Worm (Caenorhabditis elegans) whole organism, L2 larva: ENCODE results near the gene jmjd-1.2.

Source experiments
- ZK546.5 ChIP-seq: sonication (generic microtip); optimal IDR thresholded peaks from 2 replicates; lab custom pipeline; 2017; ENCODE audit warnings: missing biosample characterization, missing genetic modification characterization
- ceh-16 ChIP-seq: fragments of 150-350 bp; optimal IDR thresholded peaks from 2 replicates; lab custom pipeline; 2014; ENCODE audit warnings: missing biosample characterization, missing genetic modification characterization
- ceh-82 ChIP-seq: fragments of 150-350 bp; optimal IDR thresholded peaks from 2 replicates; lab custom pipeline; 2014; ENCODE audit warnings: missing biosample characterization, missing genetic modification characterization
- egl-27 ChIP-seq: sonication (generic microtip); optimal IDR thresholded peaks from 3 replicates; lab custom pipeline; 2017; ENCODE audit warnings: missing biosample characterization, missing genetic modification reagents, missing genetic modification characterization
- elt-3 ChIP-seq: sonication (generic microtip); optimal IDR thresholded peaks from 2 replicates; lab custom pipeline; 2017; ENCODE audit warnings: missing biosample characterization, missing genetic modification characterization
- lin-11 ChIP-seq: fragments of 150-350 bp; sonication (generic microtip); optimal IDR thresholded peaks from 2 replicates; lab custom pipeline; 2014; ENCODE audit warnings: missing biosample characterization, missing genetic modification characterization, inconsistent platforms, mixed read lengths
- lin-39 ChIP-seq: fragments of 150-350 bp; optimal IDR thresholded peaks from 2 replicates; lab custom pipeline; 2014; ENCODE audit warnings: missing biosample characterization, missing genetic modification reagents, missing genetic modification characterization
- mab-5 ChIP-seq: fragments of 150-350 bp; optimal IDR thresholded peaks from 2 replicates; lab custom pipeline; 2014; ENCODE audit warnings: missing biosample characterization, missing genetic modification characterization
- mdl-1 ChIP-seq, 2 experiments: fragments of 150-350 bp in 1 of 2; sonication (generic microtip) in 1 of 2; optimal IDR thresholded peaks; 2 replicates each; lab custom pipeline; 2017; ENCODE audit warnings: missing biosample characterization in 2 of 2, missing genetic modification characterization in 2 of 2
- nhr-11 ChIP-seq: fragments of 150-350 bp; optimal IDR thresholded peaks from 2 replicates; lab custom pipeline; 2014; ENCODE audit warnings: missing biosample characterization, missing genetic modification characterization
- nhr-12 ChIP-seq: fragments of 150-350 bp; optimal IDR thresholded peaks from 2 replicates; lab custom pipeline; 2014; ENCODE audit warnings: missing biosample characterization, missing genetic modification characterization
- nhr-237 ChIP-seq: fragments of 150-350 bp; optimal IDR thresholded peaks from 2 replicates; lab custom pipeline; 2014; ENCODE audit warnings: missing biosample characterization, missing genetic modification characterization
- unc-62 ChIP-seq: fragments of 150-350 bp; optimal IDR thresholded peaks from 2 replicates; lab custom pipeline; 2014; ENCODE audit warnings: missing biosample characterization, missing genetic modification reagents, missing genetic modification characterization
- ztf-11 ChIP-seq: sonication (generic microtip); optimal IDR thresholded peaks from 2 replicates; lab custom pipeline; 2017; ENCODE audit warnings: missing biosample characterization, missing genetic modification characterization

DNA sequence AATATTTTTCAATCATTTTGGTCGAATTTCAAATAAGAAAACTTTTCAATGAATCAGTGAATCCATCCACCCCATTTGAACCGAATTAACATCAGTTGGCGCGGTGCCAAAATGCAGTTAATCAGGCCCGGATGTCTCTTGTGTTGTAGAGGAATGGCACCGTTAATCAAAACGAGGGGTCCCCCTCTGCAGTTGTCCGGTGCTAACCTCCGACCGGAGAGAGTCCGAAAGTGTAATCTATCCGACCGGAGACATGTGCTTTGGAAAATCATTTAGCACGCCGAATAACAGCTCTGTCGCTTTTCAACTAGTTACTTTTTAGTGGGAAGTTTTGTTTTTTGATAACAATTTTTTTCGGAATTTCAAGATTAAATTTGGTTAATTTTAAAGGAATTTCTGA is 15.5 kb upstream of the jmjd-1.2 start:
- TF ChIP-seq ZK546.5 (tag; lab: Kevin White, UChicago) (no peak), nhr-11 (tag; lab: Kevin White, UChicago) (no peak), nhr-12 (tag; lab: Kevin White, UChicago) (no peak), ceh-16 (tag; lab: Kevin White, UChicago) (no peak), lin-11 (tag; lab: Kevin White, UChicago) (no peak), unc-62 (GFP tag; lab: Kevin White, UChicago) (no peak), egl-27 (tag; lab: Kevin White, UChicago) (no peak), elt-3 (tag; lab: Kevin White, UChicago) (no peak), ztf-11 (no peak), lin-39 (tag; lab: Kevin White, UChicago) (no peak), ceh-82 (tag; lab: Kevin White, UChicago) (no peak), nhr-237 (tag; lab: Kevin White, UChicago) (no peak), mab-5 (tag; lab: Kevin White, UChicago) (no peak), mdl-1 (tag; optimal IDR thresholded peaks at IDR 0.05; lab: Kevin White, UChicago) (no peak)
